Fruit fly (Drosophila melanogaster): ENCODE data around the gene Yp3.
A peak's percentile ranks its signal among the peaks of the same experiment; 100 is the strongest.

Yp3 gene

dm6 chrX:13764397-13765119 is 5.2 kb downstream of the Yp3 start (continued):
- TF ChIP-seq Meics (GFP tag; optimal IDR thresholded peaks at IDR 0.05) (no peak), CG17328 (GFP tag; IDR thresholded peaks at IDR 0.05) (peak; percentile 61), CG1832 (GFP tag; optimal IDR thresholded peaks at IDR 0.05) (no peak), disco-r (GFP tag; optimal IDR thresholded peaks at IDR 0.05) (no peak), sug (tag; optimal IDR thresholded peaks at IDR 0.05) (peak; percentile 23), az2 (GFP tag; optimal IDR thresholded peaks at IDR 0.05) (peak; percentile 47), CG3847 (GFP tag; IDR thresholded peaks at IDR 0.05) (peak; percentile 38), tin (GFP tag; optimal IDR thresholded peaks at IDR 0.05) (peak; percentile 4), CG8089 (GFP tag; optimal IDR thresholded peaks at IDR 0.05) (no peak), dmrt11E (tag; optimal IDR thresholded peaks at IDR 0.05) (no peak), klu (GFP tag; IDR thresholded peaks at IDR 0.05) (no peak), CG15011 (GFP tag; optimal IDR thresholded peaks at IDR 0.05) (no peak), tx (GFP tag; optimal IDR thresholded peaks at IDR 0.05) (no peak), CG8924 (tag; optimal IDR thresholded peaks at IDR 0.05) (peak; percentile 56), CG12071 (GFP tag; optimal IDR thresholded peaks at IDR 0.05) (no peak), CG43689 (GFP tag; IDR thresholded peaks at IDR 0.05) (no peak), gsb-n (tag; optimal IDR thresholded peaks at IDR 0.05) (peak; percentile 16), Lpt (GFP tag; optimal IDR thresholded peaks at IDR 0.05) (no peak), ac (GFP tag; optimal IDR thresholded peaks at IDR 0.05) (no peak), onecut (GFP tag; IDR thresholded peaks at IDR 0.05) (0 out of 2 replicates have a peak, but pooled peaks have one; percentile 8), Awh (GFP tag; IDR thresholded peaks at IDR 0.05) (peak; percentile 28; the same call in 1 of the 2 replicates), CG11456 (GFP tag; IDR thresholded peaks at IDR 0.05) (0 out of 3 replicates have a peak, but pooled peaks have one; percentile 38), CG11247 (GFP tag; IDR thresholded peaks at IDR 0.05) (peak; percentile 19; the same call in 1 of the 2 replicates), shn (GFP tag; optimal IDR thresholded peaks at IDR 0.05) (peak; percentile 8), CG15514 (GFP tag; optimal IDR thresholded peaks at IDR 0.05) (no peak), CG3726 (GFP tag; IDR thresholded peaks at IDR 0.05) (0 out of 3 replicates have a peak, but pooled peaks have one; percentile 27), Oli (tag; optimal IDR thresholded peaks at IDR 0.05) (peak; percentile 38), Nf-YA (GFP tag; IDR thresholded peaks at IDR 0.05) (0 out of 2 replicates have a peak, but pooled peaks have one; percentile 46), Xbp1 (GFP tag; optimal IDR thresholded peaks at IDR 0.05) (peak; percentile 58), Gsc (GFP tag; IDR thresholded peaks at IDR 0.05) (no peak), ATbp (GFP tag; optimal IDR thresholded peaks at IDR 0.05) (no peak), emc (GFP tag; optimal IDR thresholded peaks at IDR 0.05) (no peak), CG1647 (GFP tag; optimal IDR thresholded peaks at IDR 0.05) (no peak), Bgb (GFP tag; IDR thresholded peaks at IDR 0.05; ENCODE audit: partially characterized antibody) (no peak), CG15269 (tag; optimal IDR thresholded peaks at IDR 0.05) (peak; percentile 72), CG11504 (tag; optimal IDR thresholded peaks at IDR 0.05) (peak; percentile 74), CG6272 (GFP tag; IDR thresholded peaks at IDR 0.05) (no peak), E2f2 (GFP tag; IDR thresholded peaks at IDR 0.05) (peak; percentile 43; the same call in 1 of the 2 replicates), Ets97D (GFP tag; optimal IDR thresholded peaks at IDR 0.05) (no peak), CG8478 (optimal IDR thresholded peaks at IDR 0.05) (no peak), ase (GFP tag; IDR thresholded peaks at IDR 0.05) (peak; percentile 33; the same call in 1 of the 3 replicates), kah (GFP tag; optimal IDR thresholded peaks at IDR 0.05) (no peak), nerfin-1 (tag; optimal IDR thresholded peaks at IDR 0.05) (peak; percentile 23), dimm (GFP tag; IDR thresholded peaks at IDR 0.05) (no peak), eyg (GFP tag; optimal IDR thresholded peaks at IDR 0.05) (no peak), sens (GFP tag) (peak; percentile 81), repo (GFP tag; optimal IDR thresholded peaks at IDR 0.05) (no peak), so (GFP tag; IDR thresholded peaks at IDR 0.05) (0 out of 3 replicates have a peak, but pooled peaks have one; percentile 40), danr (GFP tag; IDR thresholded peaks at IDR 0.05) (no peak), CG11093 (GFP tag; IDR thresholded peaks at IDR 0.05) (peak; percentile 50; the same call in 1 of the 3 replicates), CG12391 (tag; optimal IDR thresholded peaks at IDR 0.05) (peak; percentile 62)
